Fruit fly (Drosophila melanogaster) Kc167 (cell line): Measurements from ENCODE around the gene mgr.

Experiments
- h ChIP-seq: fragments of >200 bp; optimal IDR thresholded peaks from 3 replicates; lab custom pipeline; 2018; ENCODE audit warnings: missing external identifiers
- insv ChIP-seq: fragments of >200 bp; optimal IDR thresholded peaks from 3 replicates; lab custom pipeline; 2018; ENCODE audit warnings: missing external identifiers

DNA sequence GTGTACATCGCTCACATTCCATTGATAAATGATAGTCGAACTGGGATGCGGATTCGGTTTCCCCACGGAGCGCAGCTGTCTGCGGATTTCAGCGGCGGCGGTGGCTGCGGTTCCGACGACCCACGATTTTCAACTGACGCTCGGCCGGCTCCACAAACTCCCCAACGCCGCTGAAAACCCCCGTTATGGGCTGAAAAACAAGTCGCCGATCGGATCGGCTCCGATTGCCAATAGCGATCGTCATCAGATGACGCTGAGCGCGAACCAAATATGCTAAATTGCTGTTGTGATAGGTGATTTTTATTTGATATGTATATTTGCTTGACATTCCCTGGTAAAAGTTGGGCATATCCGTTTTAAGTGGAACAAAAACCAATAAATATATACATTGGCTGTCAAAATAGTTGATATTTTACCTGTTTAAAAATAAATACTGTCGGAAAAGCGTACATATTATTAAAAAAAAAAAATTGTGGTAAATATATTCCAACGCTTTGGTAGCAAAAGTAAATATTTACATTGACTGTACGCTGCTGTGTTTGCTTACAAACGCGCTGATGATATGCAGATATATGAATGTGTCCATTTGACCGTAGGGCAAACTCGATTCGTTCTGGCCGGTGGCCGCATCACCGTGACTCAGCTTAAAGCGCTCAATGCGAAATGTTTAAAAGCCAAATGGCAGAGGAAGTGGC lies 44.7 kb upstream of the mgr start:
- no peak for TF ChIP-seq insv
- TF ChIP-seq h (lab: Kevin White, UChicago) = no peak
